Worm (Caenorhabditis elegans) whole organism, late embryonic: ENCODE data around the gene F15B9.8.

Experiments
- ahr-1 ChIP-seq: sonication (generic microtip); optimal IDR thresholded peaks from 2 replicates; lab custom pipeline; 2016; ENCODE audit warnings: missing genetic modification characterization, missing compliant biosample characterization
- ama-1 ChIP-seq: fragments of 150-350 bp; optimal IDR thresholded peaks from 2 replicates; lab custom pipeline; 2014
- ceh-9 ChIP-seq: sonication (generic microtip); optimal IDR thresholded peaks from 2 replicates; lab custom pipeline; 2016; ENCODE audit warnings: mild to moderate bottlenecking, missing genetic modification characterization, inconsistent platforms, missing compliant biosample characterization
- fax-1 ChIP-seq: sonication (generic microtip); optimal IDR thresholded peaks from 2 replicates; lab custom pipeline; 2016; ENCODE audit warnings: missing genotype, missing genetic modification characterization, missing compliant biosample characterization
- lim-6 ChIP-seq: sonication (generic microtip); optimal IDR thresholded peaks from 2 replicates; lab custom pipeline; 2016; ENCODE audit warnings: missing genetic modification characterization, missing compliant biosample characterization
- pat-9 ChIP-seq: fragments of 200-800 bp; sonication (Bioruptor generic); optimal IDR thresholded peaks from 2 replicates; lab custom pipeline; 2018; ENCODE audit warnings: mild to moderate bottlenecking, missing genetic modification characterization, moderate library complexity, missing compliant biosample characterization
- ttx-3 ChIP-seq: sonication (generic microtip); optimal IDR thresholded peaks from 2 replicates; lab custom pipeline; 2016; ENCODE audit warnings: missing genetic modification reagents, missing genetic modification characterization, missing compliant biosample characterization

- no peak for TF ChIP-seq ttx-3 (tag; lab: Kevin White, UChicago)
- no peak for TF ChIP-seq ama-1 (lab: Kevin White, UChicago)
- peak; percentile 13 for TF ChIP-seq pat-9 (tag; lab: Kevin White, UChicago)
- no peak for TF ChIP-seq ahr-1
- TF ChIP-seq fax-1 (tag; lab: Kevin White, UChicago): no peak
- no peak for TF ChIP-seq lim-6
- TF ChIP-seq ceh-9: no peak
Measured at ce11 chrV:13041666-13042065, 53.3 kb downstream of the F15B9.8 start, which contains the start of gene scyl-1.
